Fruit fly (Drosophila melanogaster) whole organism, prepupa: ENCODE measurements around the gene CG33269.

Experiments
- Blimp-1 ChIP-seq: fragments of 200-800 bp; sonication (Bioruptor generic); optimal IDR thresholded peaks from 3 replicates; lab custom pipeline; 2017; ENCODE audit warnings: missing biosample characterization, missing genetic modification characterization, mild to moderate bottlenecking, moderate library complexity, missing genetic modification reagents
- CG10669 ChIP-seq: fragments of 200-800 bp; sonication (Bioruptor generic); optimal IDR thresholded peaks from 3 replicates; lab custom pipeline; 2018; ENCODE audit warnings: missing biosample characterization, mild to moderate bottlenecking, missing genetic modification characterization, moderate library complexity
- CG11294 ChIP-seq: fragments of 200-800 bp; sonication (Bioruptor generic); IDR thresholded peaks from 2 replicates; pipeline ENCODE4 v1.3.6; 2022; ENCODE audit warnings: missing biosample characterization, missing genetic modification characterization
- CG11902 ChIP-seq: fragments of 200-800 bp; sonication (Bioruptor generic); optimal IDR thresholded peaks from 3 replicates; lab custom pipeline; 2016; ENCODE audit warnings: missing biosample characterization, missing genetic modification characterization
- CG15336 ChIP-seq: fragments of 200-800 bp; sonication (Bioruptor generic); IDR thresholded peaks from 2 replicates; pipeline ENCODE4 v1.3.6; 2022; ENCODE audit warnings: missing biosample characterization, missing genetic modification characterization
- CG1621 ChIP-seq: fragments of 200-800 bp; sonication (Bioruptor generic); optimal IDR thresholded peaks from 3 replicates; lab custom pipeline; 2018; ENCODE audit warnings: missing biosample characterization, mild to moderate bottlenecking, missing genetic modification characterization
- CG3032 ChIP-seq: fragments of 200-800 bp; optimal IDR thresholded peaks from 2 replicates; lab custom pipeline; 2019; ENCODE audit warnings: missing biosample characterization, mild to moderate bottlenecking, missing genetic modification characterization, moderate library complexity
- CG31627 ChIP-seq: fragments of 200-800 bp; sonication (Bioruptor generic); optimal IDR thresholded peaks from 3 replicates; lab custom pipeline; 2016; ENCODE audit warnings: missing biosample characterization, missing genetic modification characterization
- CG32006 ChIP-seq: fragments of 200-800 bp; sonication (Bioruptor generic); optimal IDR thresholded peaks from 3 replicates; lab custom pipeline; 2017; ENCODE audit warnings: missing biosample characterization, mild to moderate bottlenecking, missing genetic modification characterization
- CG34406 ChIP-seq: fragments of 200-800 bp; sonication (Bioruptor generic); optimal IDR thresholded peaks from 3 replicates; lab custom pipeline; 2016; ENCODE audit warnings: missing biosample characterization, missing genetic modification characterization
- CG3919 ChIP-seq: fragments of 200-800 bp; sonication (Bioruptor generic); optimal IDR thresholded peaks from 3 replicates; lab custom pipeline; 2016; ENCODE audit warnings: missing biosample characterization, missing genetic modification characterization
- CG4318 ChIP-seq: fragments of 200-800 bp; sonication (Bioruptor generic); optimal IDR thresholded peaks from 3 replicates; lab custom pipeline; 2017; ENCODE audit warnings: missing biosample characterization, mild to moderate bottlenecking, missing genetic modification characterization
- CG6163 ChIP-seq: fragments of 200-800 bp; sonication (Bioruptor generic); IDR thresholded peaks from 3 replicates; pipeline ENCODE4 v1.3.6; 2022; ENCODE audit warnings: missing biosample characterization, missing genetic modification characterization
- CG6276 ChIP-seq: fragments of 200-800 bp; sonication (Bioruptor generic); optimal IDR thresholded peaks from 2 replicates; lab custom pipeline; 2017; ENCODE audit warnings: missing biosample characterization, mild to moderate bottlenecking, missing genetic modification characterization
- CG6792 ChIP-seq: fragments of 200-800 bp; sonication (Bioruptor generic); optimal IDR thresholded peaks from 3 replicates; lab custom pipeline; 2016; ENCODE audit warnings: missing biosample characterization, missing genetic modification characterization
- CG6854 ChIP-seq: fragments of 200-800 bp; sonication (Bioruptor generic); optimal IDR thresholded peaks from 2 replicates; lab custom pipeline; 2017; ENCODE audit warnings: missing biosample characterization, mild to moderate bottlenecking, missing genetic modification characterization
- CG7368 ChIP-seq: fragments of 200-800 bp; sonication (Bioruptor generic); optimal IDR thresholded peaks from 3 replicates; lab custom pipeline; 2016; ENCODE audit warnings: missing biosample characterization, missing genetic modification characterization
- CG8119 ChIP-seq: fragments of 200-800 bp; sonication (Bioruptor generic); IDR thresholded peaks from 3 replicates; pipeline ENCODE4 v1.3.6; 2022; ENCODE audit warnings: missing biosample characterization, missing genetic modification characterization
- CG8319 ChIP-seq: fragments of 200-800 bp; sonication (Bioruptor generic); optimal IDR thresholded peaks from 3 replicates; lab custom pipeline; 2016; ENCODE audit warnings: missing biosample characterization, missing genetic modification characterization
- CG9139 ChIP-seq: fragments of 200-800 bp; sonication (Bioruptor generic); optimal IDR thresholded peaks from 3 replicates; lab custom pipeline; 2017; ENCODE audit warnings: missing biosample characterization, mild to moderate bottlenecking, missing genetic modification characterization
- Eip75B ChIP-seq: fragments of 200-800 bp; sonication (Bioruptor generic); optimal IDR thresholded peaks from 3 replicates; lab custom pipeline; 2016; ENCODE audit warnings: missing biosample characterization, missing genetic modification characterization
- Eip78C ChIP-seq: fragments of 200-800 bp; sonication (Bioruptor generic); peaks from one replicate; lab custom pipeline; 2016; ENCODE audit warnings: missing biosample characterization, missing genetic modification characterization
- Ets96B ChIP-seq: fragments of 200-800 bp; optimal IDR thresholded peaks from 2 replicates; lab custom pipeline; 2019; ENCODE audit warnings: missing biosample characterization, mild to moderate bottlenecking, missing genetic modification characterization, moderate library complexity
- Gug ChIP-seq: fragments of 200-800 bp; sonication (Bioruptor generic); IDR thresholded peaks from 2 replicates; pipeline ENCODE4 v1.3.6; 2022; ENCODE audit warnings: missing biosample characterization, missing genetic modification characterization
- Hr38 ChIP-seq: sonication (Bioruptor generic); optimal IDR thresholded peaks from 2 replicates; lab custom pipeline; 2016; ENCODE audit warnings: missing biosample characterization, missing genetic modification characterization
- Hr39 ChIP-seq: fragments of 200-800 bp; sonication (Bioruptor generic); optimal IDR thresholded peaks from 2 replicates; lab custom pipeline; 2016; ENCODE audit warnings: missing biosample characterization, missing genetic modification characterization
- Hr4 ChIP-seq: fragments of 200-800 bp; sonication (Bioruptor generic); optimal IDR thresholded peaks from 3 replicates; lab custom pipeline; 2016; ENCODE audit warnings: missing biosample characterization, missing genetic modification characterization
- Lpt ChIP-seq: fragments of 200-800 bp; sonication (Bioruptor generic); optimal IDR thresholded peaks from 3 replicates; lab custom pipeline; 2016; ENCODE audit warnings: missing biosample characterization, missing genetic modification characterization
- Met ChIP-seq: fragments of 200-800 bp; sonication (Bioruptor generic); optimal IDR thresholded peaks from 3 replicates; lab custom pipeline; 2016; ENCODE audit warnings: missing biosample characterization, missing genetic modification characterization
- OdsH ChIP-seq: fragments of 200-800 bp; sonication (Bioruptor generic); optimal IDR thresholded peaks from 3 replicates; lab custom pipeline; 2016; ENCODE audit warnings: missing biosample characterization, missing genetic modification characterization
- Smox ChIP-seq: fragments of 200-800 bp; sonication (Bioruptor generic); optimal IDR thresholded peaks from 3 replicates; lab custom pipeline; 2016; ENCODE audit warnings: missing biosample characterization, missing genetic modification characterization
- Sox102F ChIP-seq: fragments of 200-800 bp; sonication (Bioruptor generic); optimal IDR thresholded peaks from 2 replicates; lab custom pipeline; 2016; ENCODE audit warnings: missing biosample characterization, mild to moderate bottlenecking, missing genetic modification characterization
- Sox14 ChIP-seq: fragments of 200-800 bp; sonication (Bioruptor generic); optimal IDR thresholded peaks from 3 replicates; lab custom pipeline; 2016; ENCODE audit warnings: missing biosample characterization, missing genetic modification characterization
- Sox15 ChIP-seq: fragments of 200-800 bp; sonication (Bioruptor generic); optimal IDR thresholded peaks from 3 replicates; lab custom pipeline; 2016; ENCODE audit warnings: missing biosample characterization, missing genetic modification characterization
- achi ChIP-seq: fragments of 200-800 bp; sonication (Bioruptor generic); optimal IDR thresholded peaks from 3 replicates; lab custom pipeline; 2016; ENCODE audit warnings: missing biosample characterization, missing genetic modification characterization
- dac ChIP-seq: fragments of 200-800 bp; sonication (Bioruptor generic); optimal IDR thresholded peaks from 2 replicates; lab custom pipeline; 2017; ENCODE audit warnings: missing biosample characterization, mild to moderate bottlenecking, missing genetic modification characterization
- dsx ChIP-seq: fragments of 200-800 bp; optimal IDR thresholded peaks from 3 replicates; lab custom pipeline; 2019; ENCODE audit warnings: missing biosample characterization, mild to moderate bottlenecking, missing genetic modification characterization, moderate library complexity; ENCODE audit not compliant: poor library complexity, severe bottlenecking
- eg ChIP-seq: fragments of 200-800 bp; sonication (Bioruptor generic); IDR thresholded peaks from 3 replicates; pipeline ENCODE4 v1.3.6; 2022; ENCODE audit warnings: missing biosample characterization, missing genetic modification characterization
- fd59A ChIP-seq: fragments of 200-800 bp; sonication (Bioruptor generic); optimal IDR thresholded peaks from 2 replicates; lab custom pipeline; 2017; ENCODE audit warnings: missing biosample characterization, mild to moderate bottlenecking, missing genetic modification characterization, missing genetic modification reagents
- fkh ChIP-seq: fragments of 200-800 bp; sonication (Bioruptor generic); optimal IDR thresholded peaks from 3 replicates; lab custom pipeline; 2017; ENCODE audit warnings: missing biosample characterization, mild to moderate bottlenecking, missing genetic modification characterization, moderate library complexity
- lz ChIP-seq: fragments of 200-800 bp; sonication (Bioruptor generic); optimal IDR thresholded peaks from 3 replicates; lab custom pipeline; 2016; ENCODE audit warnings: missing biosample characterization, missing genetic modification characterization
- net ChIP-seq: fragments of 200-800 bp; sonication (Bioruptor generic); optimal IDR thresholded peaks from 3 replicates; lab custom pipeline; 2016; ENCODE audit warnings: missing biosample characterization, missing genetic modification characterization
- pdm3 ChIP-seq: fragments of 200-800 bp; sonication (Bioruptor generic); optimal IDR thresholded peaks from 3 replicates; lab custom pipeline; 2016; ENCODE audit warnings: missing biosample characterization, missing genetic modification characterization
- salr ChIP-seq, 2 experiments: fragments of 200-800 bp; sonication (Bioruptor generic); optimal IDR thresholded peaks; 3 replicates each; lab custom pipeline; 2016 to 2018; ENCODE audit warnings: missing biosample characterization in 2 of 2, missing genetic modification characterization in 2 of 2, mild to moderate bottlenecking in 1 of 2
- spab ChIP-seq: fragments of 200-800 bp; sonication (Bioruptor generic); optimal IDR thresholded peaks from 2 replicates; lab custom pipeline; 2017; ENCODE audit warnings: missing biosample characterization, mild to moderate bottlenecking, missing genetic modification characterization, missing genetic modification reagents
- svp ChIP-seq: fragments of 200-800 bp; sonication (Bioruptor generic); peaks from one replicate; lab custom pipeline; 2016; ENCODE audit warnings: missing biosample characterization, missing genetic modification characterization
- topi ChIP-seq: fragments of 200-800 bp; sonication (Bioruptor generic); optimal IDR thresholded peaks from 3 replicates; lab custom pipeline; 2016; ENCODE audit warnings: missing biosample characterization, missing genetic modification characterization

CG33269 gene

dm6 chr3L:11551949-11552348 lies 30.0 kb downstream of the CG33269 start (continued):
- TF ChIP-seq CG4318 (peak; percentile 47), CG6163 (GFP tag; lab: Robert Waterston, UW) (peak; percentile 75; the same call in 2 of the 3 replicates), CG34406 (GFP tag; lab: Kevin White, UChicago) (peak; percentile 51), Met (GFP tag; lab: Kevin White, UChicago) (peak; percentile 48), dac (peak; percentile 34), lz (GFP tag; lab: Kevin White, UChicago) (peak; percentile 47), CG11902 (GFP tag; lab: Kevin White, UChicago) (peak; percentile 10), Sox14 (GFP tag; lab: Kevin White, UChicago) (peak; percentile 53), CG32006 (peak; percentile 78), spab (GFP tag; lab: Kevin White, UChicago) (peak; percentile 47), Hr38 (GFP tag; lab: Kevin White, UChicago) (no peak), Hr39 (peak; percentile 36), CG3032 (tag; lab: Kevin White, UChicago) (peak; percentile 50), fd59A (GFP tag; lab: Kevin White, UChicago) (peak; percentile 36), Sox102F (GFP tag; lab: Kevin White, UChicago) (peak; percentile 43), Gug (GFP tag; lab: Robert Waterston, UW) (peak; percentile 53), CG6792 (peak; percentile 44), CG8319 (GFP tag; lab: Kevin White, UChicago) (no peak), fkh (GFP tag; lab: Kevin White, UChicago) (no peak), CG6276 (peak; percentile 56), CG7368 (GFP tag; lab: Kevin White, UChicago) (peak; percentile 12), Eip75B (peak; percentile 62), Eip78C (GFP tag; lab: Kevin White, UChicago) (peak; percentile 87), pdm3 (GFP tag; lab: Kevin White, UChicago) (peak; percentile 59), CG31627 (GFP tag; lab: Kevin White, UChicago) (peak; percentile 53), CG1621 (tag; lab: Kevin White, UChicago) (peak; percentile 31), topi (peak; percentile 63), OdsH (peak; percentile 51)
- TF ChIP-seq, all 60 proteins: peak for 47

- peak; percentile 66 for TF ChIP-seq fkh (GFP tag; lab: Kevin White, UChicago)
- no peak for TF ChIP-seq Hr39
- 0 out of 3 replicates have a peak, but pooled peaks have one; percentile 24 for TF ChIP-seq CG6163 (GFP tag; lab: Robert Waterston, UW)
These were observed 31.5 kb downstream of the CG33269 start for dm6 chr3L:11550359-11551056.

dm6 chr3L:11549432-11549831 lies 32.6 kb downstream of the CG33269 start:
- TF ChIP-seq CG6792, result no peak
- TF ChIP-seq CG9139 (GFP tag; lab: Kevin White, UChicago), result no peak
- 0 out of 2 replicates have a peak, but pooled peaks have one; percentile 27 for TF ChIP-seq CG15336
- TF ChIP-seq CG4318, result no peak
- no peak for TF ChIP-seq CG11294 (GFP tag; lab: Robert Waterston, UW)
- peak; percentile 61; the same call in 2 of the 3 replicates for TF ChIP-seq eg
- no peak for TF ChIP-seq net (GFP tag; lab: Kevin White, UChicago)
- TF ChIP-seq CG8119, result peak; percentile 55; the same call in 2 of the 3 replicates
- no peak for TF ChIP-seq CG32006
- peak; percentile 22 for TF ChIP-seq CG6276
- TF ChIP-seq Hr4 (GFP tag; lab: Kevin White, UChicago), result no peak
- no peak for TF ChIP-seq Ets96B (tag; lab: Kevin White, UChicago)
- TF ChIP-seq Eip78C (GFP tag; lab: Kevin White, UChicago), result peak; percentile 11
- no peak for TF ChIP-seq CG11902 (GFP tag; lab: Kevin White, UChicago)
- no peak for TF ChIP-seq Sox15
- TF ChIP-seq svp (GFP tag; lab: Kevin White, UChicago), result no peak
- no peak for TF ChIP-seq Lpt (GFP tag; lab: Kevin White, UChicago)
- no peak for TF ChIP-seq CG10669 (GFP tag; lab: Kevin White, UChicago)
- TF ChIP-seq CG6163 (GFP tag; lab: Robert Waterston, UW), result no peak
- TF ChIP-seq achi (GFP tag; lab: Kevin White, UChicago), result no peak
- TF ChIP-seq spab (GFP tag; lab: Kevin White, UChicago), result no peak
- no peak for TF ChIP-seq Blimp-1
- TF ChIP-seq dsx (GFP tag; lab: Kevin White, UChicago), result no peak
- no peak for TF ChIP-seq CG3919 (GFP tag; lab: Kevin White, UChicago)
- peak; percentile 13; the same call in 1 of the 2 replicates for TF ChIP-seq Gug (GFP tag; lab: Robert Waterston, UW)
- TF ChIP-seq salr (GFP tag; optimal IDR thresholded peaks at IDR 0.05; lab: Kevin White, UChicago), result no peak
- no peak for TF ChIP-seq Smox (GFP tag; lab: Kevin White, UChicago)
- TF ChIP-seq CG6854 (GFP tag; lab: Kevin White, UChicago), result no peak
